Worm (Caenorhabditis elegans) whole organism, young adult: Measurements from ENCODE around the gene F14D7.3.

Experiments used
- F39B2.1 ChIP-seq: fragments of 200-800 bp; sonication (Bioruptor generic); IDR thresholded peaks from 2 replicates; pipeline ENCODE4 v1.3.6; 2022; ENCODE audit warnings: missing genetic modification reagents, missing genetic modification characterization, missing compliant biosample characterization
- F57A8.1 ChIP-seq: fragments of 200-800 bp; sonication (Bioruptor generic); optimal IDR thresholded peaks from 2 replicates; lab custom pipeline; 2018; ENCODE audit warnings: mild to moderate bottlenecking, missing genetic modification characterization, moderate library complexity, missing compliant biosample characterization
- F57C9.4 ChIP-seq: sonication (generic microtip); optimal IDR thresholded peaks from 2 replicates; lab custom pipeline; 2017; ENCODE audit warnings: mild to moderate bottlenecking, missing genetic modification characterization, missing compliant biosample characterization
- ceh-91 ChIP-seq: fragments of 200-800 bp; sonication (Bioruptor generic); IDR thresholded peaks from 2 replicates; pipeline ENCODE4 v1.3.6; 2022; ENCODE audit warnings: missing genetic modification reagents, missing genetic modification characterization, missing compliant biosample characterization
- lin-35 ChIP-seq, 3 experiments: fragments of 150-350 bp in 2 of 3; sonication (generic microtip) in 1 of 3; optimal IDR thresholded peaks; 2 replicates each; lab custom pipeline; 2014 to 2018; ENCODE audit warnings: missing biosample characterization in 3 of 3, missing genetic modification characterization in 3 of 3, missing genetic modification reagents in 3 of 3
- nfyb-1 ChIP-seq: fragments of 200-800 bp; sonication (Bioruptor generic); IDR thresholded peaks from 2 replicates; pipeline ENCODE4 v1.3.6; 2022; ENCODE audit warnings: missing genetic modification reagents, missing genetic modification characterization, missing compliant biosample characterization
- pha-4 ChIP-seq: fragments of 150-350 bp; sonication (generic microtip); optimal IDR thresholded peaks from 2 replicates; lab custom pipeline; 2014; ENCODE audit warnings: missing biosample characterization, missing genetic modification reagents, missing genetic modification characterization
- snpc-4 ChIP-seq, 5 experiments: fragments of 150-350 bp in 1 of 5; sonication (generic microtip) in 4 of 5; optimal IDR thresholded peaks; 2 replicates each; lab custom pipeline; 2014 to 2018; ENCODE audit warnings: missing genetic modification characterization in 5 of 5, missing biosample characterization in 3 of 5, antibody characterized with exemption in 2 of 5, mild to moderate bottlenecking in 2 of 5, missing compliant biosample characterization in 2 of 5, missing genotype in 2 of 5, moderate library complexity in 2 of 5, missing genetic modification reagents in 1 of 5
- tlf-1 ChIP-seq: fragments of 200-800 bp; sonication (Bioruptor generic); optimal IDR thresholded peaks from 2 replicates; lab custom pipeline; 2018; ENCODE audit warnings: mild to moderate bottlenecking, missing genetic modification characterization, missing compliant biosample characterization
- ztf-25 ChIP-seq: fragments of 200-800 bp; sonication (Bioruptor generic); IDR thresholded peaks from 2 replicates; pipeline ENCODE4 v1.3.6; 2022; ENCODE audit warnings: missing genetic modification reagents, missing genetic modification characterization, missing compliant biosample characterization

ce11 chrV:14289363-14289762 lies 7.2 kb upstream of the F14D7.3 start, which contains the start of gene F14D7.1:
- no peak for TF ChIP-seq F57A8.1 (GFP tag; lab: Kevin White, UChicago)
- no peak for TF ChIP-seq F57C9.4 (tag; lab: Kevin White, UChicago)
- TF ChIP-seq snpc-4 (GFP tag; optimal IDR thresholded peaks at IDR 0.05; lab: Kevin White, UChicago) = no peak
- no peak for TF ChIP-seq snpc-4 (tag; optimal IDR thresholded peaks at IDR 0.05; lab: Kevin White, UChicago)
- TF ChIP-seq tlf-1 (GFP tag; lab: Kevin White, UChicago) = no peak
- no peak for TF ChIP-seq ztf-25 (GFP tag; lab: Robert Waterston, UW)
- TF ChIP-seq lin-35 (GFP tag; optimal IDR thresholded peaks at IDR 0.05; lab: Kevin White, UChicago) = no peak
- TF ChIP-seq nfyb-1 (GFP tag; lab: Robert Waterston, UW) = no peak
- no peak for TF ChIP-seq F39B2.1 (GFP tag; lab: Robert Waterston, UW)
- TF ChIP-seq ceh-91 (GFP tag; lab: Robert Waterston, UW) = no peak
- no peak for TF ChIP-seq pha-4 (tag; lab: Kevin White, UChicago)
